Worm (Caenorhabditis elegans): ENCODE measurements around the gene adal-1.

adal-1 gene

ce11 chrII:6917710-6918109 is 24.3 kb upstream of the adal-1 start, which contains the start of gene B0252.11:
B0252.11 (minus strand) TSS chrII:6917810.
- TF ChIP-seq nhr-129 (tag; optimal IDR thresholded peaks at IDR 0.05) (no peak), ztf-4 (tag; optimal IDR thresholded peaks at IDR 0.05) (no peak), ama-1 (optimal IDR thresholded peaks at IDR 0.05) (no peak), R02D3.7 (tag; optimal IDR thresholded peaks at IDR 0.05) (no peak), sma-3 (GFP tag; optimal IDR thresholded peaks at IDR 0.05) (no peak), sem-4 (tag; optimal IDR thresholded peaks at IDR 0.05) (no peak), alr-1 (tag; optimal IDR thresholded peaks at IDR 0.05) (no peak), mbf-1 (tag; optimal IDR thresholded peaks at IDR 0.05) (no peak), mdl-1 (tag; optimal IDR thresholded peaks at IDR 0.05) (no peak), unc-55 (GFP tag; optimal IDR thresholded peaks at IDR 0.05) (no peak), gmeb-1 (tag; optimal IDR thresholded peaks at IDR 0.05) (no peak), Y55F3AM.14 (GFP tag; optimal IDR thresholded peaks at IDR 0.05) (no peak), ceh-16 (tag; optimal IDR thresholded peaks at IDR 0.05) (no peak), lin-39 (tag; optimal IDR thresholded peaks at IDR 0.05) (no peak), nhr-77 (tag; optimal IDR thresholded peaks at IDR 0.05) (no peak), nhr-6 (tag; optimal IDR thresholded peaks at IDR 0.05) (no peak), sma-9 (GFP tag; optimal IDR thresholded peaks at IDR 0.05) (no peak), sma-9 (tag; optimal IDR thresholded peaks at IDR 0.05) (no peak), unc-62 (GFP tag; optimal IDR thresholded peaks at IDR 0.05) (no peak), lin-11 (tag; optimal IDR thresholded peaks at IDR 0.05) (no peak), mab-5 (tag; optimal IDR thresholded peaks at IDR 0.05) (no peak)

- TF ChIP-seq gmeb-1 (tag; optimal IDR thresholded peaks at IDR 0.05) (no peak), mab-5 (tag; optimal IDR thresholded peaks at IDR 0.05) (peak; percentile 1), crh-2 (tag; optimal IDR thresholded peaks at IDR 0.05) (no peak), nhr-23 (tag; optimal IDR thresholded peaks at IDR 0.05) (no peak), snpc-4 (tag; optimal IDR thresholded peaks at IDR 0.05) (no peak), C34F6.9 (tag; optimal IDR thresholded peaks at IDR 0.05) (peak; percentile 2), unc-55 (GFP tag; optimal IDR thresholded peaks at IDR 0.05) (peak; percentile 52)
Measured at ce11 chrII:6915875-6916274, 22.4 kb upstream of the adal-1 start, which contains the start of gene B0252.8. B0252.8 (plus strand) TSS chrII:6916166.

- TF ChIP-seq ztf-1 (GFP tag; conservative IDR thresholded peaks at IDR 0.05): no peak
- no peak for TF ChIP-seq zag-1 (tag; optimal IDR thresholded peaks at IDR 0.05)
- TF ChIP-seq snpc-4 (tag; optimal IDR thresholded peaks at IDR 0.05): peak; percentile 49
- TF ChIP-seq blmp-1 (tag; optimal IDR thresholded peaks at IDR 0.05; ENCODE audit: insufficient read depth): peak; percentile 7
- TF ChIP-seq fos-1 (tag; optimal IDR thresholded peaks at IDR 0.05): no peak
- TF ChIP-seq mdl-1 (tag; optimal IDR thresholded peaks at IDR 0.05): no peak
- TF ChIP-seq nhr-6 (tag; optimal IDR thresholded peaks at IDR 0.05): peak; percentile 57
- peak; percentile 77 for TF ChIP-seq F13H6.1 (tag; optimal IDR thresholded peaks at IDR 0.05)
- no peak for TF ChIP-seq dmd-4 (tag; optimal IDR thresholded peaks at IDR 0.05)
- TF ChIP-seq sem-4 (tag; optimal IDR thresholded peaks at IDR 0.05): no peak
- peak; percentile 96 for TF ChIP-seq sma-9 (GFP tag; optimal IDR thresholded peaks at IDR 0.05)
- no peak for TF ChIP-seq sma-9 (tag; optimal IDR thresholded peaks at IDR 0.05)
- no peak for TF ChIP-seq ama-1 (optimal IDR thresholded peaks at IDR 0.05)
- TF ChIP-seq lsy-2 (tag; optimal IDR thresholded peaks at IDR 0.05): peak; percentile 70 to 81
- TF ChIP-seq nhr-11 (tag; optimal IDR thresholded peaks at IDR 0.05): no peak
- peak; percentile 56 for TF ChIP-seq nhr-21 (tag; optimal IDR thresholded peaks at IDR 0.05)
- no peak for TF ChIP-seq unc-39 (tag; optimal IDR thresholded peaks at IDR 0.05)
- no peak for TF ChIP-seq ceh-16 (tag; optimal IDR thresholded peaks at IDR 0.05)
- no peak for TF ChIP-seq nhr-23 (tag; optimal IDR thresholded peaks at IDR 0.05)
- no peak for TF ChIP-seq lin-11 (tag; optimal IDR thresholded peaks at IDR 0.05)
- TF ChIP-seq ztf-11 (tag; optimal IDR thresholded peaks at IDR 0.05): no peak
- TF ChIP-seq nhr-12 (tag; optimal IDR thresholded peaks at IDR 0.05): no peak
- TF ChIP-seq alr-1 (tag; optimal IDR thresholded peaks at IDR 0.05): no peak
- TF ChIP-seq crh-2 (tag; optimal IDR thresholded peaks at IDR 0.05): peak; percentile 50
- TF ChIP-seq skn-1 (tag; optimal IDR thresholded peaks at IDR 0.05): no peak
- TF ChIP-seq nhr-10 (tag; optimal IDR thresholded peaks at IDR 0.05): no peak
- TF ChIP-seq unc-55 (GFP tag; optimal IDR thresholded peaks at IDR 0.05): peak; percentile 70
- TF ChIP-seq gmeb-1 (tag; optimal IDR thresholded peaks at IDR 0.05): peak; percentile 94
- no peak for TF ChIP-seq R02D3.7 (tag; optimal IDR thresholded peaks at IDR 0.05)
- peak; percentile 27 for TF ChIP-seq nhr-129 (tag; optimal IDR thresholded peaks at IDR 0.05)
- peak; percentile 65 for TF ChIP-seq lin-13 (GFP tag; optimal IDR thresholded peaks at IDR 0.05)
- TF ChIP-seq ceh-82 (tag; optimal IDR thresholded peaks at IDR 0.05): no peak
- TF ChIP-seq nhr-237 (tag; optimal IDR thresholded peaks at IDR 0.05): no peak
- peak; percentile 59 for TF ChIP-seq C34F6.9 (tag; optimal IDR thresholded peaks at IDR 0.05)
- TF ChIP-seq peb-1 (tag; optimal IDR thresholded peaks at IDR 0.05): no peak
- peak; percentile 86 for TF ChIP-seq sma-3 (GFP tag; optimal IDR thresholded peaks at IDR 0.05)
- no peak for TF ChIP-seq nhr-25 (tag; optimal IDR thresholded peaks at IDR 0.05)
Measured at ce11 chrII:6913309-6913708, 19.9 kb upstream of the adal-1 start, which contains the start of gene cyn-10. cyn-10 (minus strand) TSS chrII:6913365.

Measured in whole organism, L2 larva.